Worm (Caenorhabditis elegans) whole organism, L4 larva: Measurements from ENCODE around the gene T10D4.19.

ENCODE experiments used
- F49E8.2 ChIP-seq: sonication (generic microtip); optimal IDR thresholded peaks from 2 replicates; lab custom pipeline; 2016; ENCODE audit warnings: missing compliant biosample characterization, mild to moderate bottlenecking, missing genetic modification characterization, borderline replicate concordance
- ama-1 ChIP-seq: fragments of 150-350 bp; optimal IDR thresholded peaks from 2 replicates; lab custom pipeline; 2014; ENCODE audit warnings: inconsistent platforms, mixed read lengths

ce11 chrII:3185848-3186247 lies 34.1 kb downstream of the T10D4.19 start:
- TF ChIP-seq ama-1: no peak
- TF ChIP-seq F49E8.2 (tag; lab: Kevin White, UChicago): no peak
